Worm (Caenorhabditis elegans) whole organism, L4 larva: ENCODE measurements around the gene ZC449.4.
A peak's percentile ranks its signal among the peaks of the same experiment; 100 is the strongest.

Experiments used
- D1046.2 ChIP-seq: fragments of 200-800 bp; sonication (Bioruptor generic); IDR thresholded peaks from 2 replicates; pipeline ENCODE4 v1.3.6; 2022; ENCODE audit warnings: missing genetic modification characterization, missing compliant biosample characterization
- F26F4.8 ChIP-seq: fragments of 200-800 bp; sonication (Bioruptor generic); conservative IDR thresholded peaks from 2 replicates; pipeline ENCODE4 v1.3.6; 2022; ENCODE audit warnings: missing genetic modification characterization, missing compliant biosample characterization
- F37D6.2 ChIP-seq: sonication (generic microtip); optimal IDR thresholded peaks from 2 replicates; lab custom pipeline; 2016; ENCODE audit warnings: mild to moderate bottlenecking, missing genetic modification characterization, missing compliant biosample characterization
- T20F7.1 ChIP-seq: fragments of 200-800 bp; sonication (Bioruptor generic); optimal IDR thresholded peaks from 2 replicates; lab custom pipeline; 2018; ENCODE audit warnings: mild to moderate bottlenecking, missing genetic modification characterization, missing compliant biosample characterization
- ZK546.5 ChIP-seq, 2 experiments: sonication (generic microtip); optimal IDR thresholded peaks; 2 replicates each; lab custom pipeline; 2017; ENCODE audit warnings: missing biosample characterization in 2 of 2, missing genetic modification characterization in 2 of 2
- aha-1 ChIP-seq: fragments of 150-350 bp; peaks from one replicate; lab custom pipeline; 2014; ENCODE audit warnings: missing biosample characterization, missing genetic modification characterization
- arid-1 ChIP-seq: fragments of 200-800 bp; sonication (Bioruptor generic); conservative IDR thresholded peaks from 2 replicates; pipeline ENCODE4 v1.3.6; 2022; ENCODE audit warnings: missing genetic modification reagents, missing genetic modification characterization, missing compliant biosample characterization
- attf-4 ChIP-seq: sonication (generic microtip); optimal IDR thresholded peaks from 3 replicates; lab custom pipeline; 2017; ENCODE audit warnings: missing biosample characterization, missing genetic modification characterization
- ceh-28 ChIP-seq: fragments of 150-350 bp; optimal IDR thresholded peaks from 2 replicates; lab custom pipeline; 2014; ENCODE audit warnings: missing biosample characterization, missing genetic modification reagents, missing genetic modification characterization
- ceh-62 ChIP-seq: sonication (generic microtip); optimal IDR thresholded peaks from 2 replicates; lab custom pipeline; 2017; ENCODE audit warnings: missing biosample characterization, missing genetic modification characterization
- ceh-82 ChIP-seq: sonication (generic microtip); optimal IDR thresholded peaks from 2 replicates; lab custom pipeline; 2017; ENCODE audit warnings: missing biosample characterization, missing genetic modification characterization
- ces-1 ChIP-seq: fragments of 150-350 bp; sonication (generic microtip); optimal IDR thresholded peaks from 4 replicates; lab custom pipeline; 2014; ENCODE audit warnings: missing biosample characterization, missing genetic modification reagents, missing genetic modification characterization
- cey-2 ChIP-seq: sonication (generic microtip); optimal IDR thresholded peaks from 3 replicates; lab custom pipeline; 2017; ENCODE audit warnings: missing genetic modification characterization, mild to moderate bottlenecking, missing compliant biosample characterization, antibody characterized with exemption, borderline replicate concordance; ENCODE audit not compliant: insufficient read depth
- daf-12 ChIP-seq: fragments of 150-350 bp; optimal IDR thresholded peaks from 2 replicates; lab custom pipeline; 2014; ENCODE audit warnings: missing biosample characterization, missing genetic modification reagents, missing genetic modification characterization
- daf-16 ChIP-seq, 3 experiments: sonication (generic microtip); optimal IDR thresholded peaks; 2 replicates each; lab custom pipeline; 2016 to 2017; ENCODE audit warnings: missing genetic modification characterization in 3 of 3, missing genetic modification reagents in 3 of 3, mild to moderate bottlenecking in 2 of 3, missing compliant biosample characterization in 2 of 3, missing biosample characterization in 1 of 3, moderate library complexity in 1 of 3
- dmd-6 ChIP-seq: fragments of 200-800 bp; sonication (Bioruptor generic); IDR thresholded peaks from 2 replicates; pipeline ENCODE4 v1.3.6; 2022; ENCODE audit warnings: missing genetic modification reagents, missing genetic modification characterization, missing compliant biosample characterization
- dve-1 ChIP-seq: sonication (generic microtip); optimal IDR thresholded peaks from 2 replicates; lab custom pipeline; 2017; ENCODE audit warnings: antibody characterized with exemption, mild to moderate bottlenecking, missing genetic modification characterization, missing compliant biosample characterization; ENCODE audit not compliant: insufficient read depth
- fkh-10 ChIP-seq: fragments of 150-350 bp; optimal IDR thresholded peaks from 2 replicates; lab custom pipeline; 2014; ENCODE audit warnings: missing biosample characterization, missing genetic modification reagents, missing genetic modification characterization
- lim-7 ChIP-seq: fragments of 200-800 bp; sonication (Bioruptor generic); IDR thresholded peaks from 2 replicates; pipeline ENCODE4 v1.3.6; 2022; ENCODE audit warnings: missing genetic modification characterization, missing compliant biosample characterization
- lin-38 ChIP-seq: fragments of 200-800 bp; sonication (Bioruptor generic); IDR thresholded peaks from 2 replicates; pipeline ENCODE4 v1.3.6; 2022; ENCODE audit warnings: missing genetic modification reagents, missing genetic modification characterization, missing compliant biosample characterization
- lir-3 ChIP-seq: sonication (generic microtip); optimal IDR thresholded peaks from 2 replicates; lab custom pipeline; 2016; ENCODE audit warnings: mild to moderate bottlenecking, missing genetic modification characterization, missing compliant biosample characterization
- mep-1 ChIP-seq: fragments of 150-350 bp; sonication (generic microtip); optimal IDR thresholded peaks from 3 replicates; lab custom pipeline; 2014; ENCODE audit warnings: missing biosample characterization, missing genetic modification characterization
- nhr-102 ChIP-seq: sonication (generic microtip); optimal IDR thresholded peaks from 2 replicates; lab custom pipeline; 2016; ENCODE audit warnings: mild to moderate bottlenecking, missing genetic modification characterization, moderate library complexity, missing compliant biosample characterization
- nhr-111 ChIP-seq: fragments of 200-800 bp; sonication (Bioruptor generic); optimal IDR thresholded peaks from 2 replicates; lab custom pipeline; 2018; ENCODE audit warnings: mild to moderate bottlenecking, missing genetic modification characterization, missing compliant biosample characterization
- nhr-25 ChIP-seq: sonication (generic microtip); optimal IDR thresholded peaks from 2 replicates; lab custom pipeline; 2017; ENCODE audit warnings: missing genetic modification characterization, mild to moderate bottlenecking, missing compliant biosample characterization, antibody characterized with exemption, moderate library complexity, borderline replicate concordance; ENCODE audit not compliant: insufficient read depth
- nhr-28 ChIP-seq: fragments of 150-350 bp; optimal IDR thresholded peaks from 2 replicates; lab custom pipeline; 2014; ENCODE audit warnings: missing biosample characterization, missing genetic modification characterization
- pqm-1 ChIP-seq: sonication (generic microtip); optimal IDR thresholded peaks from 2 replicates; lab custom pipeline; 2017; ENCODE audit warnings: missing biosample characterization, missing genetic modification characterization
- sdz-12 ChIP-seq: fragments of 200-800 bp; sonication (Bioruptor generic); optimal IDR thresholded peaks from 2 replicates; lab custom pipeline; 2018; ENCODE audit warnings: mild to moderate bottlenecking, missing genetic modification characterization, missing compliant biosample characterization
- snpc-1.2 ChIP-seq: fragments of 200-800 bp; sonication (Bioruptor generic); IDR thresholded peaks from 2 replicates; pipeline ENCODE4 v1.3.6; 2022; ENCODE audit warnings: missing genetic modification reagents, missing genetic modification characterization, missing compliant biosample characterization
- snpc-4 ChIP-seq: fragments of 150-350 bp; optimal IDR thresholded peaks from 2 replicates; lab custom pipeline; 2014; ENCODE audit warnings: missing biosample characterization, missing genetic modification characterization
- tag-97 ChIP-seq: fragments of 200-800 bp; sonication (Bioruptor generic); IDR thresholded peaks from 2 replicates; pipeline ENCODE4 v1.3.6; 2022; ENCODE audit warnings: missing genetic modification characterization, missing compliant biosample characterization
- zfp-2 ChIP-seq: sonication (generic microtip); optimal IDR thresholded peaks from 2 replicates; lab custom pipeline; 2016; ENCODE audit warnings: mild to moderate bottlenecking, missing genetic modification characterization, missing compliant biosample characterization
- zip-2 ChIP-seq: fragments of 150-350 bp; optimal IDR thresholded peaks from 2 replicates; lab custom pipeline; 2014; ENCODE audit warnings: missing biosample characterization, missing genetic modification characterization

The ZC449.4 gene

DNA sequence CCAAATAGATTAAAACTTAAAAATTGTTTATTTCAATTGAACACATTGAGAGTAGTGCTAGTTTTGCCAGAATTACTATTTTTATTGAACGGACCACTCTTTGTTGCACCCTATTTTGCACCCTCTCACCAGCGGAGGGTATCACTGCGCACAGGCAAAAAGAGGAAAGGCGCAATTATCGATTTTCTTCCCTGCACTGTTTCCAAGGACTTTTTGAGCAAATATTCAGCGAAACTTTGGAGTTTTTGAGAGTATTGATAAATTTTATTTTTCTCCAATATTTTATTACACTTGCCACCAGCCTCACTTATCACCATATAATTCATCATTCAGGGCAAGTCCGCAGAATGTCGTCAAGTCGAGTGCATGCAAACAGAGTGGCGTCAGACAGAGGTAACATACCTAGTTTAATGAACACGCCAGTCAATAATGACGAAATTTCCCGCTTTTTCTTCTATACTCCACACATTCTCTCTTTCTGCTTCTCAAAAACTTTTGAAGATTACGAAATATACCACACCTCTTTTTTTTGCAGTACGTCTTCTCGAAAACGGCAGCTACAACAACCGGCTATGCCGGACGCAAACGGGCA lies 15.6 kb downstream of the ZC449.4 start (continued):
- TF ChIP-seq ZK546.5 (tag; optimal IDR thresholded peaks at IDR 0.05; lab: Kevin White, UChicago) = no peak
- TF ChIP-seq lir-3 = no peak
- no peak for TF ChIP-seq lim-7 (GFP tag; lab: Robert Waterston, UW)
- TF ChIP-seq ceh-82 (tag; lab: Kevin White, UChicago) = no peak
- TF ChIP-seq snpc-4 = no peak
- TF ChIP-seq F37D6.2 (tag; lab: Kevin White, UChicago) = no peak
- TF ChIP-seq lin-38 (GFP tag; lab: Robert Waterston, UW) = no peak
- no peak for TF ChIP-seq cey-2 (tag; lab: Kevin White, UChicago)
- no peak for TF ChIP-seq sdz-12 (GFP tag; lab: Kevin White, UChicago)
- no peak for TF ChIP-seq nhr-111

ce11 chrX:5017591-5017990 lies 16.2 kb downstream of the ZC449.4 start, which contains the start of gene sek-3:
Gene sek-3 (plus strand): TSS chrX:5017891.
- TF ChIP-seq fkh-10 (GFP tag; lab: Kevin White, UChicago) (no peak), dve-1 (tag; lab: Kevin White, UChicago) (no peak), F26F4.8 (GFP tag; lab: Robert Waterston, UW) (no peak), snpc-1.2 (GFP tag; lab: Robert Waterston, UW) (no peak), ces-1 (GFP tag; lab: Kevin White, UChicago) (no peak), T20F7.1 (GFP tag; lab: Kevin White, UChicago) (no peak), arid-1 (GFP tag; lab: Robert Waterston, UW) (no peak)

ce11 chrX:5015775-5016174 lies 18.0 kb downstream of the ZC449.4 start, which contains the start of gene ZC449.8:
Gene ZC449.8 (plus strand): TSS chrX:5016075.
- TF ChIP-seq mep-1 (no peak), attf-4 (tag; lab: Kevin White, UChicago) (no peak), tag-97 (GFP tag; lab: Robert Waterston, UW) (no peak), nhr-102 (tag; lab: Kevin White, UChicago) (no peak), ceh-28 (tag; lab: Kevin White, UChicago) (no peak)
- TF ChIP-seq, all 104 proteins: peak for 0

- TF ChIP-seq D1046.2 (GFP tag; lab: Robert Waterston, UW) (no peak), aha-1 (tag; lab: Kevin White, UChicago) (peak; percentile 59), zfp-2 (tag; lab: Kevin White, UChicago) (no peak), nhr-102 (tag; lab: Kevin White, UChicago) (no peak), nhr-28 (tag; lab: Kevin White, UChicago) (peak; percentile 19), daf-16 (GFP tag; optimal IDR thresholded peaks at IDR 0.05; lab: Kevin White, UChicago) (no peak), daf-16 (tag; optimal IDR thresholded peaks at IDR 0.05; lab: Kevin White, UChicago) (peak; percentile 54), daf-12 (no peak), nhr-25 (no peak), cey-2 (tag; lab: Kevin White, UChicago) (no peak), dmd-6 (GFP tag; lab: Robert Waterston, UW) (peak; percentile 30; the same call in 1 of the 2 replicates), pqm-1 (tag; lab: Kevin White, UChicago) (peak; percentile 24), zip-2 (no peak), ceh-62 (tag; lab: Kevin White, UChicago) (no peak)
- TF ChIP-seq, all 104 proteins: peak for 5
Observed at ce11 chrX:5013826-5014225, 19.9 kb downstream of the ZC449.4 start, which contains the start of gene ZC449.7. Gene ZC449.7 (plus strand): TSS chrX:5014074.
